Fruit fly (Drosophila melanogaster) whole organism, adult: ENCODE results near the gene Ugalt.

Experiments
- CG11617 ChIP-seq: fragments of 200-800 bp; sonication (Bioruptor generic); optimal IDR thresholded peaks from 2 replicates; lab custom pipeline; 2017; ENCODE audit warnings: mild to moderate bottlenecking, missing biosample characterization, missing genetic modification reagents, missing genetic modification characterization
- CG12768 ChIP-seq: fragments of 200-800 bp; sonication (Bioruptor generic); optimal IDR thresholded peaks from 2 replicates; lab custom pipeline; 2017; ENCODE audit warnings: missing biosample characterization, missing genetic modification characterization, mild to moderate bottlenecking, moderate library complexity, missing genetic modification reagents
- CG14711 ChIP-seq: fragments of 200-800 bp; sonication (Bioruptor generic); optimal IDR thresholded peaks from 2 replicates; lab custom pipeline; 2018; ENCODE audit warnings: missing biosample characterization, mild to moderate bottlenecking, missing genetic modification characterization, moderate library complexity
- CG1620 ChIP-seq: fragments of 200-800 bp; sonication (Bioruptor generic); optimal IDR thresholded peaks from 2 replicates; lab custom pipeline; 2016; ENCODE audit warnings: missing biosample characterization, missing genetic modification characterization
- CG33017 ChIP-seq: fragments of 200-800 bp; sonication (Bioruptor generic); optimal IDR thresholded peaks from 2 replicates; lab custom pipeline; 2018; ENCODE audit warnings: missing biosample characterization, mild to moderate bottlenecking, missing genetic modification characterization, moderate library complexity
- CG5204 ChIP-seq: fragments of 200-800 bp; sonication (Bioruptor generic); optimal IDR thresholded peaks from 2 replicates; lab custom pipeline; 2016; ENCODE audit warnings: missing biosample characterization, missing genetic modification characterization
- CG7045 ChIP-seq: fragments of 200-800 bp; sonication (Bioruptor generic); optimal IDR thresholded peaks from 2 replicates; lab custom pipeline; 2017; ENCODE audit warnings: missing biosample characterization, mild to moderate bottlenecking, missing genetic modification characterization
- CG7101 ChIP-seq: fragments of 200-800 bp; sonication (Bioruptor generic); optimal IDR thresholded peaks from 2 replicates; lab custom pipeline; 2018; ENCODE audit warnings: missing biosample characterization, mild to moderate bottlenecking, missing genetic modification characterization, moderate library complexity
- Clk ChIP-seq: fragments of 200-800 bp; sonication (Bioruptor generic); optimal IDR thresholded peaks from 2 replicates; lab custom pipeline; 2017; ENCODE audit warnings: missing biosample characterization, missing genetic modification characterization
- Crg-1 ChIP-seq: fragments of 200-800 bp; sonication (Bioruptor generic); optimal IDR thresholded peaks from 2 replicates; lab custom pipeline; 2016; ENCODE audit warnings: missing biosample characterization, missing genetic modification characterization
- Hr96 ChIP-seq: fragments of 200-800 bp; sonication (Bioruptor generic); optimal IDR thresholded peaks from 2 replicates; lab custom pipeline; 2016; ENCODE audit warnings: missing biosample characterization, missing genetic modification characterization
- Mnt ChIP-seq: fragments of 200-800 bp; sonication (Bioruptor generic); optimal IDR thresholded peaks from 2 replicates; lab custom pipeline; 2016; ENCODE audit warnings: missing biosample characterization, mild to moderate bottlenecking, missing genetic modification characterization
- bab1 ChIP-seq: fragments of 200-800 bp; sonication (Bioruptor generic); optimal IDR thresholded peaks from 3 replicates; lab custom pipeline; 2019; ENCODE audit warnings: missing biosample characterization, mild to moderate bottlenecking, missing genetic modification characterization, moderate library complexity
- cic ChIP-seq: fragments of 200-800 bp; sonication (Bioruptor generic); optimal IDR thresholded peaks from 2 replicates; lab custom pipeline; 2017; ENCODE audit warnings: missing biosample characterization, mild to moderate bottlenecking, missing genetic modification characterization, moderate library complexity
- cnc ChIP-seq, 2 experiments: fragments of >200 bp; optimal IDR thresholded peaks; 2 replicates each; lab custom pipeline; 2017
- kay ChIP-seq: fragments of 200-800 bp; sonication (Bioruptor generic); peaks from one replicate; lab custom pipeline; 2016; ENCODE audit warnings: missing biosample characterization, missing genetic modification characterization, borderline replicate concordance
- ovo ChIP-seq: fragments of 200-800 bp; sonication (Bioruptor generic); optimal IDR thresholded peaks from 2 replicates; lab custom pipeline; 2016; ENCODE audit warnings: missing biosample characterization, missing genetic modification characterization
- pad ChIP-seq: fragments of 200-800 bp; sonication (Bioruptor generic); optimal IDR thresholded peaks from 3 replicates; lab custom pipeline; 2017; ENCODE audit warnings: missing biosample characterization, missing genetic modification characterization, mild to moderate bottlenecking, moderate library complexity, missing genetic modification reagents
- tj ChIP-seq: fragments of 200-800 bp; sonication (Bioruptor generic); optimal IDR thresholded peaks from 3 replicates; lab custom pipeline; 2017; ENCODE audit warnings: missing biosample characterization, mild to moderate bottlenecking, missing genetic modification characterization, moderate library complexity
- toe ChIP-seq: fragments of 200-800 bp; sonication (Bioruptor generic); optimal IDR thresholded peaks from 2 replicates; lab custom pipeline; 2016; ENCODE audit warnings: missing biosample characterization, missing genetic modification characterization

Ugalt gene

DNA sequence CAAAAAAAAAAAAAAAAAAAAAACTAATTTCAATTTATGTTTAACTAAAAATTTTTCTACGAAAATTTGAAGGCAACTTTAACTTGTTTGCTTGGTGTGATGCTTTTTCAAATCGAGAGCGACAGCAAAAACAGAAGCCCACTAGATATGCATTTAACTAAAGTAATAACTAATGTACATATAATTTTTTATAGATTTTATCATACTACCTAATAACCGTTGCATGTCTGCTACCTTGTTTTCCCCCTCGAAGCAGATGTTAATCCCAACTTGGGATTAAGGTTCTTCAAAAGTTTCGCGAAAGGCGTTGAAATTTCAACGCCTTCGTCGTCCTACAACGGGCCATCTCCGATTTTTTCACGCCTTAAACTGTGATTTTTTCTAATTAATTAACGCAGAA is 20.8 kb downstream of the Ugalt start, which contains the start of gene CG2652:
TSS of gene CG2652 (minus strand) at position 101 of the 400 bp plus-strand sequence.
- no peak for TF ChIP-seq toe (GFP tag; lab: Kevin White, UChicago)
- no peak for TF ChIP-seq CG14711 (tag; lab: Kevin White, UChicago)
- no peak for TF ChIP-seq CG11617
- TF ChIP-seq Mnt (GFP tag; lab: Kevin White, UChicago), result no peak
- TF ChIP-seq CG33017 (tag; lab: Kevin White, UChicago), result no peak
- TF ChIP-seq pad (GFP tag; lab: Kevin White, UChicago), result no peak
- no peak for TF ChIP-seq Crg-1
- TF ChIP-seq CG5204 (GFP tag; lab: Kevin White, UChicago), result no peak
- no peak for TF ChIP-seq CG7101 (tag; lab: Kevin White, UChicago)
- TF ChIP-seq CG12768, result no peak

- TF ChIP-seq Hr96 (GFP tag; lab: Kevin White, UChicago) (no peak), Mnt (GFP tag; lab: Kevin White, UChicago) (no peak)
These were observed 22.1 kb downstream of the Ugalt start, which contains the start of gene HLH3B for dm6 chrX:2681601-2682000. TSS of gene HLH3B (minus strand) at chrX:2681723.

dm6 chrX:2677024-2677589 is 26.5 kb downstream of the Ugalt start:
- TF ChIP-seq CG11617, result no peak
- no peak for TF ChIP-seq CG7045 (GFP tag; lab: Kevin White, UChicago)
- no peak for TF ChIP-seq Mnt (GFP tag; lab: Kevin White, UChicago)
- TF ChIP-seq kay (GFP tag; lab: Kevin White, UChicago), result no peak
- no peak for TF ChIP-seq Crg-1

dm6 chrX:2663416-2663815 is 40.2 kb downstream of the Ugalt start:
- TF ChIP-seq Crg-1, result peak; percentile 5
- TF ChIP-seq CG7045 (GFP tag; lab: Kevin White, UChicago), result no peak

- no peak for TF ChIP-seq Clk (GFP tag; lab: Kevin White, UChicago)
- TF ChIP-seq CG11617, result no peak
- TF ChIP-seq CG14711 (tag; lab: Kevin White, UChicago), result no peak
- peak; percentile 68 for TF ChIP-seq kay (GFP tag; lab: Kevin White, UChicago)
- TF ChIP-seq cic, result no peak
- TF ChIP-seq tj, result peak; percentile 24
- no peak for TF ChIP-seq CG5204 (GFP tag; lab: Kevin White, UChicago)
- TF ChIP-seq CG12768, result no peak
These were observed 41.0 kb downstream of the Ugalt start for dm6 chrX:2662540-2663133.

dm6 chrX:2661758-2662157 is 41.9 kb downstream of the Ugalt start:
- TF ChIP-seq CG5204 (GFP tag; lab: Kevin White, UChicago) (no peak), toe (GFP tag; lab: Kevin White, UChicago) (no peak), cnc (optimal IDR thresholded peaks at IDR 0.05; lab: Kevin White, UChicago) (peak in 1 of 2 experiments; percentile 22), CG12768 (no peak), CG7101 (tag; lab: Kevin White, UChicago) (no peak), bab1 (GFP tag; lab: Kevin White, UChicago) (no peak), Mnt (GFP tag; lab: Kevin White, UChicago) (no peak), cic (peak; percentile 23), CG1620 (GFP tag; lab: Kevin White, UChicago) (no peak), CG11617 (no peak), tj (peak; percentile 10), CG14711 (tag; lab: Kevin White, UChicago) (no peak)

dm6 chrX:2659430-2660075 is 44.1 kb downstream of the Ugalt start:
- TF ChIP-seq CG11617 (no peak), kay (GFP tag; lab: Kevin White, UChicago) (no peak), pad (GFP tag; lab: Kevin White, UChicago) (no peak), toe (GFP tag; lab: Kevin White, UChicago) (no peak), CG7045 (GFP tag; lab: Kevin White, UChicago) (no peak), Clk (GFP tag; lab: Kevin White, UChicago) (no peak), tj (no peak), CG12768 (no peak), ovo (GFP tag; lab: Kevin White, UChicago) (no peak), cic (no peak), CG14711 (tag; lab: Kevin White, UChicago) (no peak), Mnt (GFP tag; lab: Kevin White, UChicago) (no peak), CG1620 (GFP tag; lab: Kevin White, UChicago) (no peak)
